Fruit fly (Drosophila melanogaster): ENCODE results near the gene CG15548.
A peak's percentile ranks its signal among the peaks of the same experiment; 100 is the strongest.

The CG15548 gene

dm6 chr3R:30964220-30964619 lies 4.7 kb downstream of the CG15548 start, which contains the start of gene Ctr1C:
Gene Ctr1C, minus strand, starts transcription at chr3R:30964320.
- TF ChIP-seq esn (GFP tag; optimal IDR thresholded peaks at IDR 0.05) = no peak
- no peak for TF ChIP-seq CG8119 (GFP tag; IDR thresholded peaks at IDR 0.05)
- TF ChIP-seq Sox15 (GFP tag; optimal IDR thresholded peaks at IDR 0.05) = no peak
- no peak for TF ChIP-seq Sox14 (GFP tag; optimal IDR thresholded peaks at IDR 0.05)
- no peak for TF ChIP-seq dsx (GFP tag; optimal IDR thresholded peaks at IDR 0.05; ENCODE audit: poor library complexity, severe bottlenecking)
- no peak for TF ChIP-seq CG11762 (GFP tag; optimal IDR thresholded peaks at IDR 0.05; ENCODE audit: insufficient read depth)
- no peak for TF ChIP-seq Eip75B (GFP tag; optimal IDR thresholded peaks at IDR 0.05)
- no peak for TF ChIP-seq Sox102F (GFP tag; optimal IDR thresholded peaks at IDR 0.05)
- TF ChIP-seq Hr4 (GFP tag; optimal IDR thresholded peaks at IDR 0.05) = no peak
- TF ChIP-seq CG10631 (GFP tag; optimal IDR thresholded peaks at IDR 0.05) = no peak
- no peak for TF ChIP-seq Hr39 (GFP tag; optimal IDR thresholded peaks at IDR 0.05)
- no peak for TF ChIP-seq Blimp-1 (GFP tag; optimal IDR thresholded peaks at IDR 0.05)
- no peak for TF ChIP-seq CG11902 (GFP tag; optimal IDR thresholded peaks at IDR 0.05)
- no peak for TF ChIP-seq CG32006 (GFP tag; optimal IDR thresholded peaks at IDR 0.05)

dm6 chr3R:30989948-30990347 lies 30.4 kb downstream of the CG15548 start, which contains the start of gene CG31008:
Gene CG31008, minus strand, starts transcription at chr3R:30990006.
- TF ChIP-seq CG10669 (GFP tag; optimal IDR thresholded peaks at IDR 0.05) (no peak), lz (GFP tag; optimal IDR thresholded peaks at IDR 0.05) (no peak), CG31627 (GFP tag; optimal IDR thresholded peaks at IDR 0.05) (no peak), CG11762 (GFP tag; optimal IDR thresholded peaks at IDR 0.05; ENCODE audit: insufficient read depth) (no peak), CG8119 (GFP tag; IDR thresholded peaks at IDR 0.05) (no peak)

- peak; percentile 32 for TF ChIP-seq svp (GFP tag)
- no peak for TF ChIP-seq CG15336 (GFP tag; IDR thresholded peaks at IDR 0.05)
Observed at dm6 chr3R:30992357-30992756, 32.9 kb downstream of the CG15548 start, which contains the start of gene CG31007. Gene CG31007, minus strand, starts transcription at chr3R:30992457.

dm6 chr3R:31006599-31006998 lies 47.1 kb downstream of the CG15548 start:
- TF ChIP-seq pdm3 (GFP tag; optimal IDR thresholded peaks at IDR 0.05) = peak; percentile 7
- no peak for TF ChIP-seq CG6854 (GFP tag; optimal IDR thresholded peaks at IDR 0.05)
- peak; percentile 70 for TF ChIP-seq svp (GFP tag)
- TF ChIP-seq CG11902 (GFP tag; optimal IDR thresholded peaks at IDR 0.05) = no peak
- TF ChIP-seq Eip78C (GFP tag) = peak; percentile 52

- no peak for TF ChIP-seq Eip78C (GFP tag)
- TF ChIP-seq Gug (GFP tag; IDR thresholded peaks at IDR 0.05) = no peak
- peak; percentile 61 for TF ChIP-seq fkh (GFP tag; optimal IDR thresholded peaks at IDR 0.05)
- TF ChIP-seq vri (GFP tag; optimal IDR thresholded peaks at IDR 0.05) = peak; percentile 53
- no peak for TF ChIP-seq Smox (GFP tag; optimal IDR thresholded peaks at IDR 0.05)
Observed at dm6 chr3R:31010086-31010485, 50.6 kb downstream of the CG15548 start.

All from whole organism, prepupa.